Fruit fly (Drosophila melanogaster): Measurements from ENCODE around the gene CG42816.

CG42816 gene

dm6 chr3L:17804511-17804910, 7.1 kb upstream of the CG42816 start, which contains the start of gene ais (continued):
- TF ChIP-seq Adf1 (GFP tag; IDR thresholded peaks at IDR 0.05) (no peak), sqz (GFP tag; optimal IDR thresholded peaks at IDR 0.05) (no peak), Mes4 (GFP tag; optimal IDR thresholded peaks at IDR 0.05) (no peak), cad (GFP tag; optimal IDR thresholded peaks at IDR 0.05) (no peak), Hand (GFP tag; optimal IDR thresholded peaks at IDR 0.05) (no peak), Atf-2 (GFP tag; optimal IDR thresholded peaks at IDR 0.05) (no peak), CG11723 (GFP tag; optimal IDR thresholded peaks at IDR 0.05) (no peak), az2 (GFP tag; optimal IDR thresholded peaks at IDR 0.05) (no peak), emc (GFP tag; optimal IDR thresholded peaks at IDR 0.05) (no peak), ind (GFP tag; optimal IDR thresholded peaks at IDR 0.05) (no peak), CG6654 (GFP tag; optimal IDR thresholded peaks at IDR 0.05) (no peak), CG8089 (GFP tag; optimal IDR thresholded peaks at IDR 0.05) (no peak), CG8944 (GFP tag; optimal IDR thresholded peaks at IDR 0.05) (no peak), CG42726 (GFP tag; IDR thresholded peaks at IDR 0.05; ENCODE audit: partially characterized antibody) (no peak), Myb (GFP tag; optimal IDR thresholded peaks at IDR 0.05) (peak; percentile 32), CG30431 (GFP tag; optimal IDR thresholded peaks at IDR 0.05) (no peak), CG2202 (tag; optimal IDR thresholded peaks at IDR 0.05) (no peak), Neu2 (GFP tag; optimal IDR thresholded peaks at IDR 0.05; ENCODE audit: borderline replicate concordance) (no peak), Sin3A (optimal IDR thresholded peaks at IDR 0.05) (no peak), cwo (GFP tag; optimal IDR thresholded peaks at IDR 0.05) (peak; percentile 81), HLH4C (GFP tag; IDR thresholded peaks at IDR 0.05; ENCODE audit: partially characterized antibody) (no peak), shn (GFP tag; optimal IDR thresholded peaks at IDR 0.05) (no peak), ab (GFP tag; optimal IDR thresholded peaks at IDR 0.05) (no peak), CG15696 (tag; optimal IDR thresholded peaks at IDR 0.05) (peak; percentile 15), CG17359 (tag; optimal IDR thresholded peaks at IDR 0.05) (peak; percentile 14), knrl (GFP tag; IDR thresholded peaks at IDR 0.05; ENCODE audit: partially characterized antibody) (no peak), Ets97D (GFP tag; optimal IDR thresholded peaks at IDR 0.05) (peak; percentile 17), gcm2 (GFP tag; optimal IDR thresholded peaks at IDR 0.05) (no peak), CG2712 (tag; optimal IDR thresholded peaks at IDR 0.05) (no peak), sna (GFP tag; IDR thresholded peaks at IDR 0.05; ENCODE audit: partially characterized antibody) (no peak), chm (GFP tag; IDR thresholded peaks at IDR 0.05) (peak; percentile 39; the same call in 1 of the 2 replicates), chinmo (GFP tag; IDR thresholded peaks at IDR 0.05; ENCODE audit: partially characterized antibody) (0 out of 4 replicates have a peak, but pooled peaks have one; percentile 30), usp (GFP tag; optimal IDR thresholded peaks at IDR 0.05) (no peak), CG3065 (GFP tag; optimal IDR thresholded peaks at IDR 0.05) (no peak), ftz-f1 (GFP tag; optimal IDR thresholded peaks at IDR 0.05) (no peak), CG14441 (GFP tag; IDR thresholded peaks at IDR 0.05) (no peak), gfzf (GFP tag; optimal IDR thresholded peaks at IDR 0.05) (no peak), CG14860 (GFP tag; IDR thresholded peaks at IDR 0.05; ENCODE audit: partially characterized antibody) (no peak), toy (GFP tag; IDR thresholded peaks at IDR 0.05) (no peak), CG7745 (tag; optimal IDR thresholded peaks at IDR 0.05) (no peak), CG12219 (GFP tag; optimal IDR thresholded peaks at IDR 0.05) (no peak), ro (GFP tag; IDR thresholded peaks at IDR 0.05) (no peak), CG9727 (GFP tag; optimal IDR thresholded peaks at IDR 0.05) (no peak), ewg (GFP tag; optimal IDR thresholded peaks at IDR 0.05) (peak; percentile 18), CG6683 (GFP tag; optimal IDR thresholded peaks at IDR 0.05) (no peak), CG12071 (GFP tag; optimal IDR thresholded peaks at IDR 0.05) (no peak), CG32772 (GFP tag; IDR thresholded peaks at IDR 0.05) (no peak), CG6175 (GFP tag; IDR thresholded peaks at IDR 0.05) (no peak), yki (optimal IDR thresholded peaks at IDR 0.05) (no peak), luna (GFP tag; optimal IDR thresholded peaks at IDR 0.05) (no peak), ATbp (GFP tag; optimal IDR thresholded peaks at IDR 0.05) (no peak), CG8388 (GFP tag; optimal IDR thresholded peaks at IDR 0.05) (no peak)

All from whole organism, embryonic.